Fruit fly (Drosophila melanogaster): ENCODE results near the gene CG5646.

The CG5646 gene

DNA sequence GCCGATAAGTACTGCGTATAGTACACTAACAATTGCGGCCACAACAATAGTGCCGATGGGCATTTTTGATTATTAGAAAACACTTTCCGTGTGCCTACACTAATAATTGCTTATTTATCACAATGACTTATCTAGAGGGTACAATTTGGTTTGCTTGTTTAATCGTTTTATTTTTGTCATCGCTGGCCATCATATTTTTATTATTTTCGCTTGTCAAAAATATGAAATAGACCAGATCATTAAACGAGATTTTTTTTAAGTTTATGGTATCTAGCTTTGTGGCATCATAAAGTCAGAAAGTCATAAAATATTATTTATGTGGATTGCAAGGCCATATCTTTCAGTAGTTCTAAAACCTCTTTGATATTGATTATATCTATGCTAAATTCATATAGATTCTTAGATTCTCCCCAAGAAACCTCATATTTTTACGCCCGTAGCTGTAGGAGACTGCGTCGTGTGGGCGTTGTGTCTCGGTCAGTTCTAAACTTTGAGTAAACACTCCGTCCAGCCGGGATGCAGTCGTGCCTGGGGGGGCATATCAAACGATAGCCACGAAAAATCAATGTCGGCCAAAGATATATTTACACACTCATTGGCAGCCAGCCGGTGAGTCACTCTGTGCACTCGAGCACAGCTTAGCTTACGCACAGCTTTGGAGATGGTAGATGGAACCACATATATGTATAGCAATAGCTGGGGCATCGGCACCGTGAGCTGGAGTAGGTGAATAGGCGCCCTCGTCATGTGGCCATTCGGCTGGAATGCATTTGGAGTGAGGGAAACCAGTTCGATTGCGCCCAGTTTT is 43.7 kb upstream of the CG5646 start (continued):
- TF ChIP-seq CG16815 (GFP tag; optimal IDR thresholded peaks at IDR 0.05) (peak; percentile 8), Max (GFP tag; optimal IDR thresholded peaks at IDR 0.05) (no peak), CG12659 (GFP tag; optimal IDR thresholded peaks at IDR 0.05) (peak; percentile 11), cg (GFP tag; optimal IDR thresholded peaks at IDR 0.05) (no peak), Jarid2 (GFP tag; optimal IDR thresholded peaks at IDR 0.05) (no peak), CG10979 (tag; optimal IDR thresholded peaks at IDR 0.05) (peak; percentile 62), D19A (tag; optimal IDR thresholded peaks at IDR 0.05) (no peak), Dp (GFP tag; optimal IDR thresholded peaks at IDR 0.05) (no peak), caup (GFP tag; optimal IDR thresholded peaks at IDR 0.05; ENCODE audit: severe bottlenecking) (no peak), sr (GFP tag; IDR thresholded peaks at IDR 0.05) (no peak), ara (GFP tag; IDR thresholded peaks at IDR 0.05) (no peak), crp (GFP tag; optimal IDR thresholded peaks at IDR 0.05) (no peak), CG10147 (GFP tag; optimal IDR thresholded peaks at IDR 0.05) (no peak), CG3847 (GFP tag; IDR thresholded peaks at IDR 0.05) (no peak), vfl (GFP tag; optimal IDR thresholded peaks at IDR 0.05) (no peak), CG3838 (GFP tag; optimal IDR thresholded peaks at IDR 0.05) (no peak), fd3F (GFP tag; optimal IDR thresholded peaks at IDR 0.05) (no peak), Hr78 (GFP tag; optimal IDR thresholded peaks at IDR 0.05) (no peak), Xbp1 (GFP tag; optimal IDR thresholded peaks at IDR 0.05) (no peak), Meics (GFP tag; optimal IDR thresholded peaks at IDR 0.05) (peak; percentile 53), CG8944 (GFP tag; optimal IDR thresholded peaks at IDR 0.05) (no peak), CG15073 (GFP tag; optimal IDR thresholded peaks at IDR 0.05) (no peak), Hsf (GFP tag; optimal IDR thresholded peaks at IDR 0.05) (peak; percentile 47), ash1 (GFP tag; optimal IDR thresholded peaks at IDR 0.05) (no peak), chn (GFP tag; optimal IDR thresholded peaks at IDR 0.05) (no peak), ab (GFP tag; optimal IDR thresholded peaks at IDR 0.05) (no peak), tap (tag; optimal IDR thresholded peaks at IDR 0.05) (no peak), CG6813 (GFP tag; optimal IDR thresholded peaks at IDR 0.05) (peak; percentile 10), exex (tag; optimal IDR thresholded peaks at IDR 0.05) (peak; percentile 21), oc (tag; optimal IDR thresholded peaks at IDR 0.05) (no peak), CG34422 (GFP tag; IDR thresholded peaks at IDR 0.05) (no peak), Gug (GFP tag; IDR thresholded peaks at IDR 0.05) (no peak), CG14441 (GFP tag; IDR thresholded peaks at IDR 0.05) (no peak), Atf6 (GFP tag; IDR thresholded peaks at IDR 0.05) (no peak), Deaf1 (tag; optimal IDR thresholded peaks at IDR 0.05) (no peak), Oaz (GFP tag; IDR thresholded peaks at IDR 0.05) (no peak), kni (GFP tag; optimal IDR thresholded peaks at IDR 0.05) (no peak), CG6791 (GFP tag; IDR thresholded peaks at IDR 0.05; ENCODE audit: partially characterized antibody) (no peak), en (GFP tag; optimal IDR thresholded peaks at IDR 0.05) (no peak), gsb-n (tag; optimal IDR thresholded peaks at IDR 0.05) (no peak), CG1602 (GFP tag; optimal IDR thresholded peaks at IDR 0.05) (no peak), CG16779 (GFP tag; IDR thresholded peaks at IDR 0.05) (no peak), ac (GFP tag; optimal IDR thresholded peaks at IDR 0.05) (no peak), Camta (GFP tag; optimal IDR thresholded peaks at IDR 0.05) (no peak), CG5953 (GFP tag; IDR thresholded peaks at IDR 0.05) (no peak), Taf1 (GFP tag; IDR thresholded peaks at IDR 0.05) (no peak), lov (optimal IDR thresholded peaks at IDR 0.05) (no peak), lov (GFP tag; IDR thresholded peaks at IDR 0.05) (no peak), CG3065 (GFP tag; optimal IDR thresholded peaks at IDR 0.05) (no peak), CG4282 (GFP tag; optimal IDR thresholded peaks at IDR 0.05) (no peak)

Data from whole organism, embryonic.